Worm (Caenorhabditis elegans): ENCODE measurements around the gene T19C4.1.

Gene T19C4.1

DNA sequence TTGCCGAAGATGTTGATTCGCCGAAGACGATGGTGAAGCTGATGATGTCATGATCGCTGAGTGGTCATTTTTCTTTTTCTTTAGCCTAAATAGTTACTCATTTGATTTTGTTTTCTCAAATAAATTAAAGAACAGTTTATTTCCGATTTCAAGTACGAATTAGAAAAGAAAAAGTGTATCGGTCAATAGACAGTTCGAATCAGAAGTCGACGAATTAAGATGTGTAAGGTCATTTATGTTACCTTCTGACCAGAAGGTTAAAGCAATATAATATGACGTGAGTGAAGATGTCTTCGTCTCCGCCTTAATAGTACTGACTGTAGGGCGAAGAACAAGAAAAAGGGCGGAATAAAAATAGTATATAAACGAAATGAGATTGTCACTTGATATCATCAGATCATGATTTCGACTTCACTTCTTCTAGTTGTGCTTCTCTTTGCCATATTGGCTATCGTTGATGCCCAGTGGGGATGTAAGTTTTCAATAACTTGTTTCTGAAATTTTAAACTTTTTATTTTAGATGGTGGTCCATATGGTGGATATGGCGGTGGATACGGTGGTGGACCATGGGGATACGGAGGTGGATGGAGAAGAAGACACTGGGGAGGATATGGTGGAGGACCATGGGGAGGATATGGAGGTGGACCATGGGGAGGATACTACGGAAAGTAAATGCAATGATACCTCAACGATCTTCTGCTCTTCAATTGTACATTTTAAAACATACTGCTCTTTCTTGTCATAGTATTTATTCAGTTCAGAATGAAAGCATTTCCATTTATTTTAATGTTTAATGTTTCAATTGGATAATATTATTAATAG is 2.3 kb upstream of the T19C4.1 start, which contains the start of the genes T19C4.24 and nlp-33:
T19C4.24 (minus strand) TSS at position 51 of the 822 bp plus-strand sequence.
nlp-33 (plus strand) TSS at position 389 of the 822 bp plus-strand sequence.
- peak; percentile 78 for TF ChIP-seq nhr-25 (tag; optimal IDR thresholded peaks at IDR 0.05; ENCODE audit: borderline replicate concordance, insufficient read depth)
- peak in 1 of 2 experiments; percentile 97 for TF ChIP-seq unc-62 (GFP tag; optimal IDR thresholded peaks at IDR 0.05 in 1 of 2)
- TF ChIP-seq unc-62 (tag; optimal IDR thresholded peaks at IDR 0.05) = no peak
- no peak for TF ChIP-seq ceh-20 (GFP tag; IDR thresholded peaks at IDR 0.05)
- TF ChIP-seq saeg-2 (GFP tag; IDR thresholded peaks at IDR 0.05) = no peak
- TF ChIP-seq gei-8 (GFP tag; optimal IDR thresholded peaks at IDR 0.05) = peak; percentile 50
- TF ChIP-seq mxl-2 (GFP tag; conservative IDR thresholded peaks at IDR 0.05) = 0 out of 2 replicates have a peak, but pooled peaks have one; percentile 50
- peak; percentile 94 for TF ChIP-seq ama-1 (optimal IDR thresholded peaks at IDR 0.05)
- TF ChIP-seq daf-8 (GFP tag; IDR thresholded peaks at IDR 0.05) = no peak
- TF ChIP-seq madf-9 (GFP tag; conservative IDR thresholded peaks at IDR 0.05) = 0 out of 2 replicates have a peak, but pooled peaks have one; percentile 4
- 0 out of 2 replicates have a peak, but pooled peaks have one; percentile 15 for TF ChIP-seq ctbp-1 (GFP tag; IDR thresholded peaks at IDR 0.05)
- TF ChIP-seq egl-43 (GFP tag; IDR thresholded peaks at IDR 0.05) = 0 out of 2 replicates have a peak, but pooled peaks have one; percentile 14
- no peak for TF ChIP-seq ceh-44 (GFP tag; IDR thresholded peaks at IDR 0.05)
- no peak for TF ChIP-seq mes-2 (tag; optimal IDR thresholded peaks at IDR 0.05; ENCODE audit: poor library complexity, severe bottlenecking)
- peak; percentile 49 for TF ChIP-seq hlh-30 (tag; optimal IDR thresholded peaks at IDR 0.05; ENCODE audit: insufficient read depth)

DNA sequence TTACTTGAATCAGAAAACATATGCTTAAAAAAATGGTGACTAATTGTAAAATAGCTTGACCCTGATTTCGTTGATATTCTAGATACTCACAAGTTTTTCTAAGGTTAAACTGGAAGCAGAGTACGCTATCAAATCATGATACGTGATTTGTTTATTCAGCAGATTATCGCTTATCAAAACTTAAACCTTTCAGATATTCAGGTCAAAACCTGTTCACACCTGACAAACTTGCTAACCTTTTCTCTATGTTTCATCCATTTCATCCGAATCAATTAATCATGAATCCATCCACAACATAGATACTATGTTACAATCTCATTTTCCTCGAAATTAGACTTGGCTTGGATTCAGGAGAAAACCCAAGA is 1.7 kb upstream of the T19C4.1 start:
- TF ChIP-seq Y48G9A.11 (GFP tag; IDR thresholded peaks at IDR 0.05) (no peak), F37D6.2 (tag; optimal IDR thresholded peaks at IDR 0.05) (no peak), Y105C5A.15 (GFP tag; IDR thresholded peaks at IDR 0.05) (no peak), R02D3.7 (tag; optimal IDR thresholded peaks at IDR 0.05) (no peak), jun-1 (tag; optimal IDR thresholded peaks at IDR 0.05) (no peak), mdt-29 (GFP tag; IDR thresholded peaks at IDR 0.05) (no peak), ZK546.5 (tag; optimal IDR thresholded peaks at IDR 0.05) (no peak), nhr-102 (tag; optimal IDR thresholded peaks at IDR 0.05) (peak; percentile 35), zfp-3 (GFP tag; conservative IDR thresholded peaks at IDR 0.05) (peak; percentile 81; the same call in 1 of the 2 replicates), snpc-4 (tag; optimal IDR thresholded peaks at IDR 0.05) (no peak), mxl-2 (GFP tag; conservative IDR thresholded peaks at IDR 0.05) (no peak), nhr-25 (tag; optimal IDR thresholded peaks at IDR 0.05; ENCODE audit: borderline replicate concordance, insufficient read depth) (peak; percentile 62), ama-1 (optimal IDR thresholded peaks at IDR 0.05) (peak; percentile 44), ztf-7 (tag; optimal IDR thresholded peaks at IDR 0.05) (no peak), sdz-12 (GFP tag; optimal IDR thresholded peaks at IDR 0.05) (no peak), mep-1 (tag; optimal IDR thresholded peaks at IDR 0.05) (peak; percentile 62), nhr-11 (tag; optimal IDR thresholded peaks at IDR 0.05) (no peak), F10B5.3 (tag; optimal IDR thresholded peaks at IDR 0.05) (no peak), tag-97 (GFP tag; IDR thresholded peaks at IDR 0.05) (no peak), php-3 (GFP tag; IDR thresholded peaks at IDR 0.05) (no peak), cey-2 (tag; optimal IDR thresholded peaks at IDR 0.05; ENCODE audit: borderline replicate concordance, insufficient read depth) (peak; percentile 26), unc-130 (GFP tag; optimal IDR thresholded peaks at IDR 0.05) (no peak), lir-3 (tag; optimal IDR thresholded peaks at IDR 0.05) (no peak), duxl-1 (tag; optimal IDR thresholded peaks at IDR 0.05; ENCODE audit: poor library complexity) (no peak), aly-2 (tag; optimal IDR thresholded peaks at IDR 0.05) (no peak), unc-62 (GFP tag; optimal IDR thresholded peaks at IDR 0.05 in 1 of 2) (peak in 1 of 2 experiments; percentile 27), unc-62 (tag; optimal IDR thresholded peaks at IDR 0.05) (no peak), lin-1 (GFP tag; IDR thresholded peaks at IDR 0.05) (no peak), aha-1 (tag) (peak; percentile 98), nhr-41 (GFP tag; IDR thresholded peaks at IDR 0.05) (no peak), lin-13 (GFP tag; optimal IDR thresholded peaks at IDR 0.05) (no peak), hlh-30 (tag; optimal IDR thresholded peaks at IDR 0.05; ENCODE audit: insufficient read depth) (peak; percentile 30), nhr-42 (GFP tag; IDR thresholded peaks at IDR 0.05) (no peak), dmd-8 (GFP tag; IDR thresholded peaks at IDR 0.05) (no peak), nhr-48 (tag; optimal IDR thresholded peaks at IDR 0.05) (peak; percentile 71), ceh-32 (tag; optimal IDR thresholded peaks at IDR 0.05; ENCODE audit: poor library complexity) (no peak)

All from whole organism, L4 larva.